Worm (Caenorhabditis elegans) whole organism, early embryonic: ENCODE results near the gene nud-1.

Source experiments
- B0310.2 ChIP-seq: sonication (generic microtip); optimal IDR thresholded peaks from 2 replicates; lab custom pipeline; 2016; ENCODE audit warnings: mild to moderate bottlenecking, missing genetic modification characterization, missing compliant biosample characterization
- F13C5.2 ChIP-seq: sonication (generic microtip); optimal IDR thresholded peaks from 2 replicates; lab custom pipeline; 2017; ENCODE audit warnings: mild to moderate bottlenecking, missing genetic modification characterization, inconsistent platforms, missing compliant biosample characterization
- aly-1 ChIP-seq: sonication (generic microtip); optimal IDR thresholded peaks from 2 replicates; lab custom pipeline; 2016; ENCODE audit warnings: missing genetic modification characterization, missing compliant biosample characterization
- ama-1 ChIP-seq: fragments of 150-350 bp; optimal IDR thresholded peaks from 2 replicates; lab custom pipeline; 2014
- ceh-13 ChIP-seq: fragments of 200-800 bp; sonication (Bioruptor generic); optimal IDR thresholded peaks from 2 replicates; lab custom pipeline; 2018; ENCODE audit warnings: mild to moderate bottlenecking, missing genetic modification characterization, missing compliant biosample characterization
- ceh-36 ChIP-seq: sonication (generic microtip); optimal IDR thresholded peaks from 2 replicates; lab custom pipeline; 2016; ENCODE audit warnings: missing genetic modification characterization, inconsistent platforms, missing compliant biosample characterization
- ets-7 ChIP-seq: sonication (generic microtip); optimal IDR thresholded peaks from 2 replicates; lab custom pipeline; 2016; ENCODE audit warnings: missing genotype, missing genetic modification characterization, missing compliant biosample characterization
- flt-1 ChIP-seq: fragments of 200-800 bp; sonication (Bioruptor generic); IDR thresholded peaks from 2 replicates; pipeline ENCODE4 v1.3.6; 2022; ENCODE audit warnings: missing genetic modification characterization, missing compliant biosample characterization
- hmbx-1 ChIP-seq: sonication (generic microtip); optimal IDR thresholded peaks from 2 replicates; lab custom pipeline; 2016; ENCODE audit warnings: mild to moderate bottlenecking, missing genetic modification characterization, missing compliant biosample characterization
- hmg-4 ChIP-seq: fragments of 200-800 bp; sonication (Bioruptor generic); optimal IDR thresholded peaks from 2 replicates; lab custom pipeline; 2018; ENCODE audit warnings: mild to moderate bottlenecking, missing genetic modification characterization, missing compliant biosample characterization
- hnd-1 ChIP-seq: sonication (generic microtip); optimal IDR thresholded peaks from 2 replicates; lab custom pipeline; 2016; ENCODE audit warnings: missing genetic modification characterization, missing compliant biosample characterization
- pes-1 ChIP-seq: fragments of 200-800 bp; sonication (Bioruptor generic); IDR thresholded peaks from 2 replicates; pipeline ENCODE4 v1.3.6; 2022; ENCODE audit warnings: missing genetic modification reagents, missing genetic modification characterization, missing compliant biosample characterization
- scrt-1 ChIP-seq: fragments of 200-800 bp; sonication (Bioruptor generic); IDR thresholded peaks from 2 replicates; pipeline ENCODE4 v1.3.6; 2022; ENCODE audit warnings: missing genetic modification characterization, missing compliant biosample characterization
- sea-1 ChIP-seq: fragments of 200-800 bp; sonication (Bioruptor generic); conservative IDR thresholded peaks from 2 replicates; pipeline ENCODE4 v1.3.6; 2022; ENCODE audit warnings: missing genetic modification characterization, missing compliant biosample characterization
- tbx-11 ChIP-seq: fragments of 200-800 bp; sonication (Bioruptor generic); IDR thresholded peaks from 2 replicates; pipeline ENCODE4 v1.3.6; 2022; ENCODE audit warnings: missing genetic modification characterization, missing compliant biosample characterization
- tbx-37 ChIP-seq: fragments of 200-800 bp; sonication (Bioruptor generic); conservative IDR thresholded peaks from 2 replicates; pipeline ENCODE4 v1.3.6; 2022; ENCODE audit warnings: missing genetic modification reagents, missing genetic modification characterization, missing compliant biosample characterization
- tra-4 ChIP-seq: sonication (generic microtip); optimal IDR thresholded peaks from 2 replicates; lab custom pipeline; 2017; ENCODE audit warnings: missing genetic modification characterization, missing compliant biosample characterization

Gene nud-1

ce11 chrIII:13343117-13343516 lies 1.8 kb downstream of the nud-1 start, which contains the start of gene ife-1:
Gene ife-1 (plus strand): TSS chrIII:13343417.
- TF ChIP-seq pes-1 (GFP tag; lab: Robert Waterston, UW) (no peak), ama-1 (lab: Kevin White, UChicago) (no peak), flt-1 (GFP tag; lab: Robert Waterston, UW) (no peak), hmg-4 (GFP tag; lab: Kevin White, UChicago) (no peak), aly-1 (no peak), hmbx-1 (no peak), F13C5.2 (tag; lab: Kevin White, UChicago) (no peak)

- TF ChIP-seq B0310.2 (tag; lab: Kevin White, UChicago) (no peak), ama-1 (lab: Kevin White, UChicago) (no peak), tbx-11 (GFP tag; lab: Robert Waterston, UW) (no peak), tbx-37 (GFP tag; lab: Robert Waterston, UW) (no peak), ceh-36 (no peak), hmg-4 (GFP tag; lab: Kevin White, UChicago) (no peak), scrt-1 (GFP tag; lab: Robert Waterston, UW) (no peak), ceh-13 (GFP tag; lab: Kevin White, UChicago) (no peak), flt-1 (GFP tag; lab: Robert Waterston, UW) (no peak), aly-1 (no peak)
Observed at ce11 chrIII:13343562-13344139, 2.3 kb downstream of the nud-1 start.

- TF ChIP-seq hmbx-1 = no peak
- TF ChIP-seq ama-1 (lab: Kevin White, UChicago) = no peak
- no peak for TF ChIP-seq tra-4 (tag; lab: Kevin White, UChicago)
- no peak for TF ChIP-seq B0310.2 (tag; lab: Kevin White, UChicago)
- TF ChIP-seq ceh-36 = no peak
- TF ChIP-seq tbx-37 (GFP tag; lab: Robert Waterston, UW) = no peak
- no peak for TF ChIP-seq hnd-1
Observed at ce11 chrIII:13344538-13345136, 3.3 kb downstream of the nud-1 start, which contains the start of gene acaa-2. Gene acaa-2 (plus strand): TSS chrIII:13344937.

- no peak for TF ChIP-seq flt-1 (GFP tag; lab: Robert Waterston, UW)
- TF ChIP-seq tbx-37 (GFP tag; lab: Robert Waterston, UW) = no peak
- no peak for TF ChIP-seq hmbx-1
- TF ChIP-seq hmg-4 (GFP tag; lab: Kevin White, UChicago) = no peak
- no peak for TF ChIP-seq tra-4 (tag; lab: Kevin White, UChicago)
- no peak for TF ChIP-seq pes-1 (GFP tag; lab: Robert Waterston, UW)
- TF ChIP-seq scrt-1 (GFP tag; lab: Robert Waterston, UW) = no peak
- TF ChIP-seq ceh-13 (GFP tag; lab: Kevin White, UChicago) = no peak
- TF ChIP-seq ama-1 (lab: Kevin White, UChicago) = no peak
- TF ChIP-seq ets-7 = no peak
- TF ChIP-seq aly-1 = no peak
- TF ChIP-seq hnd-1 = no peak
- no peak for TF ChIP-seq ceh-36
- TF ChIP-seq sea-1 (GFP tag; lab: Robert Waterston, UW) = no peak
- TF ChIP-seq tbx-11 (GFP tag; lab: Robert Waterston, UW) = no peak
- no peak for TF ChIP-seq B0310.2 (tag; lab: Kevin White, UChicago)
- no peak for TF ChIP-seq F13C5.2 (tag; lab: Kevin White, UChicago)
Observed at ce11 chrIII:13346785-13347184, 5.5 kb downstream of the nud-1 start, which contains the start of gene mtm-6. Gene mtm-6 (plus strand): TSS chrIII:13347085.

- no peak for TF ChIP-seq ceh-36
- TF ChIP-seq pes-1 (GFP tag; lab: Robert Waterston, UW) = no peak
- TF ChIP-seq tra-4 (tag; lab: Kevin White, UChicago) = no peak
- no peak for TF ChIP-seq aly-1
- no peak for TF ChIP-seq B0310.2 (tag; lab: Kevin White, UChicago)
- no peak for TF ChIP-seq ets-7
- no peak for TF ChIP-seq flt-1 (GFP tag; lab: Robert Waterston, UW)
- no peak for TF ChIP-seq tbx-37 (GFP tag; lab: Robert Waterston, UW)
- TF ChIP-seq F13C5.2 (tag; lab: Kevin White, UChicago) = no peak
- TF ChIP-seq tbx-11 (GFP tag; lab: Robert Waterston, UW) = no peak
- TF ChIP-seq ama-1 (lab: Kevin White, UChicago) = no peak
- TF ChIP-seq scrt-1 (GFP tag; lab: Robert Waterston, UW) = no peak
- TF ChIP-seq hmbx-1 = no peak
- no peak for TF ChIP-seq hnd-1
- TF ChIP-seq ceh-13 (GFP tag; lab: Kevin White, UChicago) = no peak
- TF ChIP-seq sea-1 (GFP tag; lab: Robert Waterston, UW) = no peak
- no peak for TF ChIP-seq hmg-4 (GFP tag; lab: Kevin White, UChicago)
Observed at ce11 chrIII:13347782-13348327, 6.5 kb downstream of the nud-1 start.

- no peak for TF ChIP-seq ceh-36
- TF ChIP-seq tbx-37 (GFP tag; lab: Robert Waterston, UW) = no peak
- TF ChIP-seq ets-7 = no peak
- TF ChIP-seq hnd-1 = no peak
- TF ChIP-seq scrt-1 (GFP tag; lab: Robert Waterston, UW) = no peak
- no peak for TF ChIP-seq ama-1 (lab: Kevin White, UChicago)
- TF ChIP-seq hmbx-1 = no peak
- no peak for TF ChIP-seq aly-1
- no peak for TF ChIP-seq tra-4 (tag; lab: Kevin White, UChicago)
- TF ChIP-seq F13C5.2 (tag; lab: Kevin White, UChicago) = no peak
- TF ChIP-seq B0310.2 (tag; lab: Kevin White, UChicago) = no peak
- TF ChIP-seq pes-1 (GFP tag; lab: Robert Waterston, UW) = no peak
- TF ChIP-seq hmg-4 (GFP tag; lab: Kevin White, UChicago) = no peak
- TF ChIP-seq ceh-13 (GFP tag; lab: Kevin White, UChicago) = no peak
Observed at ce11 chrIII:13348891-13349290, 7.6 kb downstream of the nud-1 start.

ce11 chrIII:13350964-13351363 lies 9.6 kb downstream of the nud-1 start:
- TF ChIP-seq tbx-37 (GFP tag; lab: Robert Waterston, UW) (no peak), ama-1 (lab: Kevin White, UChicago) (no peak), hmg-4 (GFP tag; lab: Kevin White, UChicago) (no peak), pes-1 (GFP tag; lab: Robert Waterston, UW) (no peak), F13C5.2 (tag; lab: Kevin White, UChicago) (no peak), B0310.2 (tag; lab: Kevin White, UChicago) (no peak), flt-1 (GFP tag; lab: Robert Waterston, UW) (no peak), sea-1 (GFP tag; lab: Robert Waterston, UW) (no peak), tra-4 (tag; lab: Kevin White, UChicago) (no peak), ceh-13 (GFP tag; lab: Kevin White, UChicago) (no peak), tbx-11 (GFP tag; lab: Robert Waterston, UW) (no peak), ets-7 (no peak), scrt-1 (GFP tag; lab: Robert Waterston, UW) (no peak), hmbx-1 (no peak), ceh-36 (no peak), aly-1 (no peak), hnd-1 (no peak)
